Worm (Caenorhabditis elegans): Measurements from ENCODE around the gene Y46G5A.18.

ce11 chrII:12760497-12760896 is 44.6 kb downstream of the Y46G5A.18 start, which contains the start of gene cnp-2:
- no peak for TF ChIP-seq fos-1 (tag; optimal IDR thresholded peaks at IDR 0.05)
- TF ChIP-seq alr-1 (tag; optimal IDR thresholded peaks at IDR 0.05): no peak
- TF ChIP-seq nhr-23 (tag; optimal IDR thresholded peaks at IDR 0.05): no peak

Data from whole organism, L2 larva.